Fruit fly (Drosophila melanogaster) whole organism, prepupa: ENCODE results near the gene CG13272.

Source experiments
- CG11902 ChIP-seq: fragments of 200-800 bp; sonication (Bioruptor generic); optimal IDR thresholded peaks from 3 replicates; lab custom pipeline; 2016; ENCODE audit warnings: missing biosample characterization, missing genetic modification characterization
- Eip75B ChIP-seq: fragments of 200-800 bp; sonication (Bioruptor generic); optimal IDR thresholded peaks from 3 replicates; lab custom pipeline; 2016; ENCODE audit warnings: missing biosample characterization, missing genetic modification characterization
- Sox15 ChIP-seq: fragments of 200-800 bp; sonication (Bioruptor generic); optimal IDR thresholded peaks from 3 replicates; lab custom pipeline; 2016; ENCODE audit warnings: missing biosample characterization, missing genetic modification characterization

dm6 chr2L:16859566-16859965, 54.9 kb downstream of the CG13272 start:
- TF ChIP-seq Eip75B: no peak
- no peak for TF ChIP-seq Sox15
- TF ChIP-seq CG11902 (GFP tag; lab: Kevin White, UChicago): no peak
